Fruit fly (Drosophila melanogaster) whole organism, wandering third instar larva: ENCODE measurements around the gene CG33107.

Experiments
- CrebA ChIP-seq: fragments of 200-800 bp; sonication (Bioruptor generic); optimal IDR thresholded peaks from 2 replicates; lab custom pipeline; 2016; ENCODE audit warnings: missing biosample characterization, mild to moderate bottlenecking, missing genetic modification characterization, borderline replicate concordance
- Dif ChIP-seq: fragments of 200-275, 200-300 bp; sonication (Bioruptor generic); optimal IDR thresholded peaks from 2 replicates; lab custom pipeline; 2018; ENCODE audit warnings: missing biosample characterization, missing genetic modification characterization; ENCODE audit not compliant: partially characterized antibody
- HLH106 ChIP-seq: fragments of 200-800 bp; optimal IDR thresholded peaks from 3 replicates; lab custom pipeline; 2019; ENCODE audit warnings: missing biosample characterization, mild to moderate bottlenecking, missing genetic modification characterization, moderate library complexity
- Myc ChIP-seq: fragments of >200 bp; optimal IDR thresholded peaks from 2 replicates; lab custom pipeline; 2017
- OdsH ChIP-seq: fragments of 200-800 bp; sonication (Bioruptor generic); optimal IDR thresholded peaks from 2 replicates; lab custom pipeline; 2016; ENCODE audit warnings: missing biosample characterization, mild to moderate bottlenecking, missing genetic modification characterization
- Rel ChIP-seq, 2 experiments: fragments of 200-800 bp; sonication (Bioruptor generic) in 1 of 2; optimal IDR thresholded peaks; 2 replicates in 1 of 2; 3 replicates in 1 of 2; lab custom pipeline; 2016 to 2019; ENCODE audit warnings: mild to moderate bottlenecking in 2 of 2, missing biosample characterization in 2 of 2, missing genetic modification characterization in 2 of 2, moderate library complexity in 1 of 2
- Sp1 ChIP-seq: fragments of 200-800 bp; sonication (Bioruptor generic); optimal IDR thresholded peaks from 3 replicates; lab custom pipeline; 2019; ENCODE audit warnings: missing biosample characterization, mild to moderate bottlenecking, missing genetic modification characterization, moderate library complexity
- br ChIP-seq: fragments of 200-800 bp; sonication (Bioruptor generic); optimal IDR thresholded peaks from 2 replicates; lab custom pipeline; 2016; ENCODE audit warnings: missing biosample characterization, missing genetic modification characterization
- brk ChIP-seq: fragments of 200-800 bp; sonication (Bioruptor generic); optimal IDR thresholded peaks from 2 replicates; lab custom pipeline; 2016; ENCODE audit warnings: missing biosample characterization, mild to moderate bottlenecking, missing genetic modification characterization
- dmrt93B ChIP-seq: fragments of 200-800 bp; sonication (Bioruptor generic); optimal IDR thresholded peaks from 2 replicates; lab custom pipeline; 2018; ENCODE audit warnings: missing biosample characterization, mild to moderate bottlenecking, missing genetic modification characterization
- fru ChIP-seq: fragments of 200-800 bp; sonication (Bioruptor generic); optimal IDR thresholded peaks from 3 replicates; lab custom pipeline; 2016; ENCODE audit warnings: missing biosample characterization, mild to moderate bottlenecking, missing genetic modification characterization
- h ChIP-seq: fragments of 200-800 bp; sonication (Bioruptor generic); optimal IDR thresholded peaks from 3 replicates; lab custom pipeline; 2016; ENCODE audit warnings: missing biosample characterization, mild to moderate bottlenecking, missing genetic modification characterization
- jim ChIP-seq: fragments of 175-275, 200-325 bp; sonication (Bioruptor generic); optimal IDR thresholded peaks from 2 replicates; lab custom pipeline; 2016; ENCODE audit warnings: missing biosample characterization, mild to moderate bottlenecking, missing genetic modification characterization
- lola ChIP-seq: fragments of >200 bp; optimal IDR thresholded peaks from 2 replicates; lab custom pipeline; 2017; ENCODE audit warnings: missing biosample characterization, missing genetic modification characterization
- psq ChIP-seq: fragments of 200-800 bp; sonication (Bioruptor generic); optimal IDR thresholded peaks from 3 replicates; lab custom pipeline; 2017; ENCODE audit warnings: missing biosample characterization, mild to moderate bottlenecking, missing genetic modification characterization, moderate library complexity
- sage ChIP-seq: fragments of 200-800 bp; sonication (Bioruptor generic); optimal IDR thresholded peaks from 2 replicates; lab custom pipeline; 2016; ENCODE audit warnings: missing biosample characterization, mild to moderate bottlenecking, missing genetic modification characterization
- tai ChIP-seq: sonication (Bioruptor generic); optimal IDR thresholded peaks from 2 replicates; lab custom pipeline; 2016; ENCODE audit warnings: missing biosample characterization, missing genetic modification characterization
- usp ChIP-seq: fragments of >200 bp; optimal IDR thresholded peaks from 2 replicates; lab custom pipeline; 2017; ENCODE audit warnings: missing biosample characterization, missing genetic modification characterization

CG33107 gene

DNA sequence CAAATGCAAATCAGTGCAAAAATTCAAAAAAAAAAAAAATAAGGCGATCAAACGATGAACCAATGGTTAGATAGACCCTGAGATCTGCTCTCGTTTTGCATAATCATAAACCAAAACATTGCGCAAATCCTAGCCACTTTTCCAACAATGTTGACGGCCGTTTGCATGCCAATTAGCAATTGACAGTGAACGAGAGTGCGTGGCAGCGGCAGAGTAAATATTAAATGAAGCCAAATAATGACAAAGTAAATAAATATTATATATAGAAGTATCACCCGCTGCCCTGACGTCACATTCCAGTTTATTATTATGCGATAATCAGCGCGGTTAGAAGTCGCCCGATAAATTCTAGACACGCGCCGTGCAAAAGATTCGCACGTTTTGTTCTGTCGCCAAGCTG, 48.6 kb downstream of the CG33107 start:
- TF ChIP-seq Dif (GFP tag; lab: Kevin White, UChicago) (no peak), sage (GFP tag; lab: Kevin White, UChicago) (no peak), HLH106 (no peak), psq (GFP tag; lab: Kevin White, UChicago) (no peak), br (GFP tag; lab: Kevin White, UChicago) (no peak), CrebA (GFP tag; lab: Kevin White, UChicago) (no peak)

DNA sequence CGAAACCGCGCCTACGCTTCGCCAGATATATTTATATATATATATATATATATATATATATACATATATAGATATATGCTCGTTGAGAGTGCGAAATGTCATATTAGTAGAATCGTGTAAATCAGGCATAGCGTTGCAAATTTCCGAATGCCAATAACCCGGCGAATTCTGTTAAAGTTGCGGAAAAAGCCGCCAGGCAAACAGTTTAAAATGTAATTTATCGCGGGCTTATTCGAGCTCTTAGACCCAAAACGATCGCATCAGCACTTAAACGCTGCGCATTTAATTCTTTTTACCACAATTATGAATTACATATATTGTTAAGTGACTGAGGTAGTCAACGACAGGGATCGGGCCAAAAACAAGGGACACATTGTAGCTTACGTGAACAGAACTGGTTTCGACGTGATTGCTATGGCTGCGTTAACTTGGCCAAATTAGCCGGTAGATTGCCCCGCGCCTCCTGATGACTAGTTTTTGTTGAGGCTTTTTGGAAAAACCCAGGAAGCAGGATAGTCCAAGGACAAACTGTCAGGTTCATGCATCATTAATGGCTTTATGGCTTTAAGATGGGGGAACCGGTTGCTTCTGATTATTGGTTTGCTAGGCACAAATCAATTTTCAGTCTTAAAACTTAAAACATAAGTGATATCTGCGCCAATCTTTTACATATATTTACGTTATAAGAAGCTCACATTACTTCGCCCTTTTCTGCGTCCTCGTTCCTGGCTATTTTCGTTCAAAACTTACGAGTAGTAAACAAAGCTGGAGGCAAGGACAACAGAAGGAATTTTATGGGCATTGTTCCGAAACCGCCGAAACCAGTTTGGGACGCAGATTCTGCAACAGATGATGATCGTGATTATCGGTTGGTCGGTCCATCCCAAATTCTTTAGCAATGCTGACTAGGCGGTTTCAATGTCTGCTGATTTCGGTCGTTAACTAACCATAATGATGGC, 50.3 kb downstream of the CG33107 start:
- TF ChIP-seq brk (GFP tag; lab: Kevin White, UChicago): no peak
- TF ChIP-seq Sp1: no peak
- TF ChIP-seq Dif (GFP tag; lab: Kevin White, UChicago): no peak
- TF ChIP-seq Myc (lab: Kevin White, UChicago): no peak
- no peak for TF ChIP-seq Rel (GFP tag; optimal IDR thresholded peaks at IDR 0.05; lab: Kevin White, UChicago)
- TF ChIP-seq Rel (tag; optimal IDR thresholded peaks at IDR 0.05; lab: Kevin White, UChicago): no peak
- TF ChIP-seq HLH106: no peak
- TF ChIP-seq lola (GFP tag; lab: Kevin White, UChicago): no peak
- no peak for TF ChIP-seq jim
- TF ChIP-seq fru: peak; percentile 58
- TF ChIP-seq tai (GFP tag; lab: Kevin White, UChicago): no peak
- TF ChIP-seq psq (GFP tag; lab: Kevin White, UChicago): peak; percentile 4
- TF ChIP-seq dmrt93B (GFP tag; lab: Kevin White, UChicago): no peak
- no peak for TF ChIP-seq sage (GFP tag; lab: Kevin White, UChicago)
- no peak for TF ChIP-seq OdsH (GFP tag; lab: Kevin White, UChicago)
- TF ChIP-seq h (GFP tag; lab: Kevin White, UChicago): no peak
- TF ChIP-seq usp: no peak
